Worm (Caenorhabditis elegans): ENCODE results near the gene set-6.

Gene set-6

DNA sequence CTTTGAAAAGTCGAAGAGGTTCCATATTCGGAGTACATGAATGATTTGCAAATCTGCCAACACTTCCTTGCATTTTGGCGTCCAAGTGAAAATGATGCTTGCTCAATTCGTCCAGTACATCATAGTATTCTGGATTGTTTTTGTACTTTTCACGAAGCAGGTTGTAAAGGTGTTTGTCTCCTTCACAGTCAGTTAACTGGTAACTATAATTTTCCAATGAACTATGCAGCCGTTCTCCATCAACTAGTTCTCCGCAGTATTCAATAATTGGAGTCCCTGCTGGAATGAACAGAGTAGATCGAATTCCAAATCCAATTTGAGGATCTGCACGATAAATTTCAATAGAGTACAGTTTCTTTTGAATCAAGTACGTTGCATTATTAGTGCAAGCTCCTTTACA is 3.2 kb downstream of the set-6 start:
- no peak for TF ChIP-seq dpl-1 (GFP tag; optimal IDR thresholded peaks at IDR 0.05)
- no peak for TF ChIP-seq nhr-20 (tag; optimal IDR thresholded peaks at IDR 0.05)
- TF ChIP-seq tlp-1 (tag; optimal IDR thresholded peaks at IDR 0.05), result no peak
- no peak for TF ChIP-seq ceh-90 (tag; optimal IDR thresholded peaks at IDR 0.05)
- no peak for TF ChIP-seq fkh-8 (tag; optimal IDR thresholded peaks at IDR 0.05)
- no peak for TF ChIP-seq nhr-77 (tag; optimal IDR thresholded peaks at IDR 0.05)
- no peak for TF ChIP-seq efl-3 (GFP tag; optimal IDR thresholded peaks at IDR 0.05)
- no peak for TF ChIP-seq jun-1 (tag; optimal IDR thresholded peaks at IDR 0.05)

DNA sequence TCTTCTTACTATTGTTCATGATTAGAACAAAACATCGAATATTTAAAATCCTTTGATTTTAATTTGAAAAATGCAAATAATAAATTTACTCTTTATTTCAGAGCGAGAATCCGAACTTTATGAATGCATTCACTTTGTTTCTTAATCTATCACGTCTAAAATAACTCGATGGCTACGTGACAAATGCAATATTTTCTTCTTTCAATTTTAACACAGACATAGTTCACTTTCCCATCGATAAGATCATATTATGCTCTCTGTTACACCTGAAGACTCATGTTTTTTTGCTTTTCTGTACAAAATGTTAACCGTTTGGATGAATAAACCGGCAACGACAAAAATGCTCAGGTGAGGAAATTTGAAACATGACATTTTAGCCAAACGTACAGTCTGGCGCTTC is 4.9 kb downstream of the set-6 start:
- TF ChIP-seq nhr-85 (tag) (peak; percentile 60), efl-1 (optimal IDR thresholded peaks at IDR 0.05) (no peak), efl-1 (GFP tag; optimal IDR thresholded peaks at IDR 0.05 in 1 of 2) (peak in 1 of 2 experiments; percentile 19), ceh-63 (GFP tag; optimal IDR thresholded peaks at IDR 0.05) (no peak)

DNA sequence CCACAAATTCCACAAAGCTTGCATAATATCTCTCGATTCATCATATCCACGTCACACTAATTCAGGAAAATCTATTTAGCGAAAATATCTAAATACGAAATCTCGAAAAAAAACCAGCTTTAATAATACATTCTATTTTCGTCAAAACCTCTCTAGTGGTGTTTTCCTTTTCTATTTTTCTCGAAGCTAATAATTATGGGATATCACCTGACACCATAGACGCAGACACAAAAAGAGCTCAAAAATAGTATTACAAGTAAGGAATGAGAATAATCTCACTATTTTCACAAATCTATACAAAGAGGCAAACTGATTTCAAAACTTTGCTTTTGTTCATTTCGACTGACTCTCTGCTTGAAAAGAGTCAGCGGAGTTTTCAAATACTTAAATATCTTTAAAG is 5.4 kb downstream of the set-6 start:
- TF ChIP-seq xbp-1 (tag; optimal IDR thresholded peaks at IDR 0.05) (peak; percentile 0), fkh-8 (tag; optimal IDR thresholded peaks at IDR 0.05) (peak; percentile 81), pax-3 (tag; optimal IDR thresholded peaks at IDR 0.05) (peak; percentile 21), nhr-237 (tag; optimal IDR thresholded peaks at IDR 0.05) (peak; percentile 19), mep-1 (tag; optimal IDR thresholded peaks at IDR 0.05) (peak; percentile 1), nhr-47 (tag; optimal IDR thresholded peaks at IDR 0.05) (peak; percentile 27), blmp-1 (tag; optimal IDR thresholded peaks at IDR 0.05) (peak; percentile 4), dsc-1 (tag; optimal IDR thresholded peaks at IDR 0.05) (peak; percentile 77), lin-14 (GFP tag; optimal IDR thresholded peaks at IDR 0.05) (peak; percentile 26), nhr-71 (tag; optimal IDR thresholded peaks at IDR 0.05) (peak; percentile 42), nhr-90 (tag; optimal IDR thresholded peaks at IDR 0.05; ENCODE audit: poor library complexity) (no peak), snu-23 (GFP tag; optimal IDR thresholded peaks at IDR 0.05) (peak; percentile 4), efl-1 (optimal IDR thresholded peaks at IDR 0.05) (no peak), efl-1 (GFP tag; optimal IDR thresholded peaks at IDR 0.05 in 1 of 2) (no peak), ama-1 (optimal IDR thresholded peaks at IDR 0.05) (no peak)

DNA sequence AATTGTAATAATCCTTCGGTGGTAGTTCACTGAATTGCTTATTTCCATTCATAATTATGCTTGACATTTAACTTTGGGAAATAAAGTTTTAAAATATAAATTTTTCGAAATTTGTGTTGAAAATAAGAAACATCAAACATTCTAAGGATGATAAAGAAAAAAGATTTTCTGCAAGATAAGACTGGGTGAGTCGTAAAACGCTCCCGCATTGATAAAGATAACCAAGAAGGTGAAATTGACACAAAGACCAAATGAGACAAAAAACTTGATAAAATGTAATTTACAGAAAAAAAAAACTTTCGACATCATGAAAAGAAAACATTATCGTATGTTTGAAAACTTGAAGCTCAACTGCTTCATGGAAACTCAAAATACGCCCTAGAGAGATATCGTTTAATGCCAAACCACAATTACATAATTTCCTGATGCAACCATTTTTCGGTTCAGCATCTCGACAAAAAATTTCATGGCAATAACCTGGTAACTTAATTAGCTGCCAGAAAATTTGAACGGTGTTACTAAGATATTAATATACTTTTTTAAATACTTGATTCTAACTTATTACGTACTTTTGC is 6.4 kb downstream of the set-6 start:
- TF ChIP-seq tlp-1 (tag; optimal IDR thresholded peaks at IDR 0.05) (peak; percentile 21), elt-3 (tag; optimal IDR thresholded peaks at IDR 0.05) (peak in 1 of 6 experiments; percentile 19), nhr-12 (tag; optimal IDR thresholded peaks at IDR 0.05) (no peak), elt-2 (tag; optimal IDR thresholded peaks at IDR 0.05) (peak; percentile 82), mdl-1 (tag; optimal IDR thresholded peaks at IDR 0.05) (no peak), nhr-76 (tag; optimal IDR thresholded peaks at IDR 0.05) (no peak), dsc-1 (tag; optimal IDR thresholded peaks at IDR 0.05) (no peak), snu-23 (GFP tag; optimal IDR thresholded peaks at IDR 0.05) (no peak), nhr-85 (tag) (peak; percentile 60), nhr-11 (tag; optimal IDR thresholded peaks at IDR 0.05) (no peak), lir-3 (tag; optimal IDR thresholded peaks at IDR 0.05; ENCODE audit: poor library complexity) (no peak), nhr-77 (tag; optimal IDR thresholded peaks at IDR 0.05) (no peak), hlh-17 (GFP tag; optimal IDR thresholded peaks at IDR 0.05; ENCODE audit: borderline replicate concordance) (no peak), lin-35 (GFP tag; optimal IDR thresholded peaks at IDR 0.05) (no peak), rnt-1 (tag; optimal IDR thresholded peaks at IDR 0.05) (no peak), nhr-84 (tag; optimal IDR thresholded peaks at IDR 0.05) (no peak), blmp-1 (tag; optimal IDR thresholded peaks at IDR 0.05) (peak; percentile 12)

DNA sequence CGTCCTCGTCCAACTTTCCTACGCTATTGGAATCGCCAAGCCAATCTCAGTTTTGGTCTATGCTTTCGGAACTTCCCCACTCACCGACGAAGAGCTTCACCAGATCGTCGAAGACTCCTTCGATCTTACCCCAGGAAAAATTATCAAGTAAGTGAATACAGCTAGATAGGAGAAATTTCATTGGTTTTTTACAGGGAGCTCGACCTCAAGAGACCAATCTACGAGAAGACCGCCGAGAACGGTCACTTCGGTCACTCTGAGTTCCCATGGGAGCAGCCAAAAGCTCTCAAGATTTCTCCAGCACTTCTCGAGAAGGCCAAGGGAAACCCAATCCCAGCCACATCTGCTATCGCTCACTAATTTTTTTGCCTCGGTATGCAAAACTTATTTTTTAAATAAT is 7.4 kb downstream of the set-6 start:
- TF ChIP-seq mep-1 (tag; optimal IDR thresholded peaks at IDR 0.05) (no peak), dsc-1 (tag; optimal IDR thresholded peaks at IDR 0.05) (no peak), zag-1 (tag; optimal IDR thresholded peaks at IDR 0.05) (no peak), snu-23 (GFP tag; optimal IDR thresholded peaks at IDR 0.05) (no peak), nhr-90 (tag; optimal IDR thresholded peaks at IDR 0.05; ENCODE audit: poor library complexity) (no peak), sox-4 (tag; optimal IDR thresholded peaks at IDR 0.05) (no peak), nhr-11 (tag; optimal IDR thresholded peaks at IDR 0.05) (no peak), fkh-8 (tag; optimal IDR thresholded peaks at IDR 0.05) (no peak), lir-3 (tag; optimal IDR thresholded peaks at IDR 0.05; ENCODE audit: poor library complexity) (no peak), snpc-4 (tag; optimal IDR thresholded peaks at IDR 0.05) (no peak), rnt-1 (tag; optimal IDR thresholded peaks at IDR 0.05) (no peak), efl-3 (GFP tag; optimal IDR thresholded peaks at IDR 0.05) (no peak), egl-13 (tag; optimal IDR thresholded peaks at IDR 0.05) (no peak), ces-1 (GFP tag; optimal IDR thresholded peaks at IDR 0.05) (no peak), C04F5.9 (tag; optimal IDR thresholded peaks at IDR 0.05) (no peak), egl-27 (tag; optimal IDR thresholded peaks at IDR 0.05) (no peak), nhr-28 (tag; optimal IDR thresholded peaks at IDR 0.05) (no peak)

All from whole organism, L1 larva.